Worm (Caenorhabditis elegans) whole organism, mixed stage, embryonic: Measurements from ENCODE around the gene smcr-8.

Experiments
- M03D4.4 ChIP-seq: sonication (generic microtip); optimal IDR thresholded peaks from 2 replicates; lab custom pipeline; 2017; ENCODE audit warnings: mild to moderate bottlenecking, missing genetic modification characterization, missing compliant biosample characterization
- bed-3 ChIP-seq: fragments of 200-800 bp; sonication (Bioruptor generic); optimal IDR thresholded peaks from 3 replicates; lab custom pipeline; 2018; ENCODE audit warnings: mild to moderate bottlenecking, missing genetic modification characterization, moderate library complexity, missing compliant biosample characterization
- blmp-1 ChIP-seq: fragments of 150-350 bp; optimal IDR thresholded peaks from 2 replicates; lab custom pipeline; 2014; ENCODE audit warnings: missing biosample characterization, missing genetic modification characterization
- ceh-43 ChIP-seq: fragments of 200-800 bp; sonication (Bioruptor generic); optimal IDR thresholded peaks from 2 replicates; lab custom pipeline; 2018; ENCODE audit warnings: mild to moderate bottlenecking, missing genetic modification characterization, moderate library complexity, missing compliant biosample characterization
- ceh-83 ChIP-seq: fragments of 200-800 bp; sonication (Bioruptor generic); optimal IDR thresholded peaks from 2 replicates; lab custom pipeline; 2018; ENCODE audit warnings: mild to moderate bottlenecking, missing genetic modification characterization, missing compliant biosample characterization
- ces-1 ChIP-seq: fragments of 150-350 bp; optimal IDR thresholded peaks from 2 replicates; lab custom pipeline; 2014; ENCODE audit warnings: missing biosample characterization, missing genetic modification reagents, missing genetic modification characterization
- cnd-1 ChIP-seq: fragments of 200-800 bp; sonication (Bioruptor generic); optimal IDR thresholded peaks from 2 replicates; lab custom pipeline; 2018; ENCODE audit warnings: mild to moderate bottlenecking, missing genetic modification characterization, missing compliant biosample characterization
- drap-1 ChIP-seq: fragments of 200-800 bp; sonication (Bioruptor generic); optimal IDR thresholded peaks from 3 replicates; lab custom pipeline; 2018; ENCODE audit warnings: mild to moderate bottlenecking, missing genetic modification characterization, missing compliant biosample characterization
- elt-1 ChIP-seq: sonication (generic microtip); optimal IDR thresholded peaks from 2 replicates; lab custom pipeline; 2017; ENCODE audit warnings: missing genetic modification characterization, mild to moderate bottlenecking, missing compliant biosample characterization, antibody characterized with exemption, moderate library complexity, borderline replicate concordance; ENCODE audit not compliant: insufficient read depth
- elt-3 ChIP-seq: fragments of 150-350 bp; optimal IDR thresholded peaks from 2 replicates; lab custom pipeline; 2014; ENCODE audit warnings: missing biosample characterization, missing genetic modification characterization
- hlh-1 ChIP-seq: fragments of 150-350 bp; optimal IDR thresholded peaks from 2 replicates; lab custom pipeline; 2014; ENCODE audit warnings: missing biosample characterization, missing genetic modification reagents, missing genetic modification characterization
- lin-13 ChIP-seq: fragments of 150-350 bp; optimal IDR thresholded peaks from 2 replicates; lab custom pipeline; 2014; ENCODE audit warnings: missing biosample characterization, missing genetic modification characterization
- lin-32 ChIP-seq: fragments of 200-800 bp; sonication (Bioruptor generic); optimal IDR thresholded peaks from 2 replicates; lab custom pipeline; 2018; ENCODE audit warnings: mild to moderate bottlenecking, missing genetic modification characterization, missing compliant biosample characterization
- lsy-2 ChIP-seq: fragments of 150-350 bp; optimal IDR thresholded peaks from 2 replicates; lab custom pipeline; 2014; ENCODE audit warnings: missing biosample characterization, missing genetic modification characterization
- mep-1 ChIP-seq: fragments of 150-350 bp; optimal IDR thresholded peaks from 2 replicates; lab custom pipeline; 2017; ENCODE audit warnings: missing biosample characterization, missing genetic modification reagents, missing genetic modification characterization, inconsistent platforms
- mls-2 ChIP-seq: sonication (generic microtip); optimal IDR thresholded peaks from 2 replicates; lab custom pipeline; 2016; ENCODE audit warnings: mild to moderate bottlenecking, missing genetic modification characterization, moderate library complexity, missing compliant biosample characterization
- nhr-12 ChIP-seq: fragments of 150-350 bp; optimal IDR thresholded peaks from 2 replicates; lab custom pipeline; 2014; ENCODE audit warnings: missing biosample characterization, missing genetic modification characterization
- nhr-237 ChIP-seq: fragments of 150-350 bp; optimal IDR thresholded peaks from 2 replicates; lab custom pipeline; 2014; ENCODE audit warnings: missing biosample characterization, missing genetic modification characterization
- nhr-28 ChIP-seq: fragments of 150-350 bp; optimal IDR thresholded peaks from 2 replicates; lab custom pipeline; 2014; ENCODE audit warnings: missing biosample characterization, missing genetic modification characterization
- nhr-76 ChIP-seq: sonication (generic microtip); optimal IDR thresholded peaks from 2 replicates; lab custom pipeline; 2017; ENCODE audit warnings: missing biosample characterization, missing genetic modification characterization
- pha-4 ChIP-seq: fragments of 150-350 bp; optimal IDR thresholded peaks from 2 replicates; lab custom pipeline; 2018; ENCODE audit warnings: missing biosample characterization, missing genetic modification reagents, missing genetic modification characterization
- sem-2 ChIP-seq: fragments of 200-800 bp; sonication (Bioruptor generic); optimal IDR thresholded peaks from 2 replicates; lab custom pipeline; 2018; ENCODE audit warnings: mild to moderate bottlenecking, missing genetic modification characterization, missing compliant biosample characterization
- sptf-1 ChIP-seq: sonication (generic microtip); optimal IDR thresholded peaks from 2 replicates; lab custom pipeline; 2017; ENCODE audit warnings: mild to moderate bottlenecking, missing genetic modification characterization, moderate library complexity, missing compliant biosample characterization
- tbx-8 ChIP-seq: fragments of 200-800 bp; sonication (Bioruptor generic); optimal IDR thresholded peaks from 2 replicates; lab custom pipeline; 2018; ENCODE audit warnings: mild to moderate bottlenecking, missing genetic modification characterization, moderate library complexity, missing compliant biosample characterization
- unc-120 ChIP-seq: sonication (generic microtip); optimal IDR thresholded peaks from 2 replicates; lab custom pipeline; 2017; ENCODE audit warnings: missing genetic modification characterization, missing compliant biosample characterization; ENCODE audit not compliant: poor library complexity, severe bottlenecking
- unc-39 ChIP-seq: fragments of 150-350 bp; optimal IDR thresholded peaks from 2 replicates; lab custom pipeline; 2014; ENCODE audit warnings: missing biosample characterization, missing genetic modification characterization
- unc-62 ChIP-seq: fragments of 150-350 bp; optimal IDR thresholded peaks from 2 replicates; lab custom pipeline; 2014; ENCODE audit warnings: missing biosample characterization, missing genetic modification reagents, missing genetic modification characterization
- zip-8 ChIP-seq: fragments of 150-350 bp; optimal IDR thresholded peaks from 2 replicates; lab custom pipeline; 2014; ENCODE audit warnings: missing biosample characterization, missing genetic modification characterization
- ztf-11 ChIP-seq: fragments of 150-350 bp; optimal IDR thresholded peaks from 2 replicates; lab custom pipeline; 2014; ENCODE audit warnings: missing biosample characterization, missing genetic modification characterization

Gene smcr-8

DNA sequence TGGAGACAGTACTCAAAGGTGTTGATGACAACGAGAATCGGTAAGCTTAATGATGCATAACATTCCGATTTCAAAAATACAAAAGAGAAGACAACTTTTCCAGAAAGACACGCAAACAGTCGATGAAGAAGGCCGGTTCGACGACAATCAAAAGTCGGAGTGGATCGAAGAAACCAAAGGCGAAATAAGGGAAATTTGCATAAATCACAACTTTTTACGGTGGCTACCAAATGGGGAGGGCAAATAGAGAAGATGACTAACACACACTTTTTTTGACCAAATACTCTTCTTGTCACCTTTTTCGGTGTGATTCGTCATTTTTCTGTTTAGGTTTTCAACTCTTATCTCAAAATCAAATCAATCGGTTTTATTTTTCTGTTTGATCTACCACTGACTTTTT lies 37.0 kb downstream of the smcr-8 start, which contains the start of gene C45G9.6:
Gene C45G9.6 (plus strand): TSS at position 301 of the 400 bp plus-strand sequence.
- no peak for TF ChIP-seq nhr-237
- TF ChIP-seq M03D4.4 (tag; lab: Kevin White, UChicago): no peak
- no peak for TF ChIP-seq ceh-83 (GFP tag; lab: Kevin White, UChicago)
- TF ChIP-seq bed-3 (GFP tag; lab: Kevin White, UChicago): no peak
- TF ChIP-seq nhr-76: no peak
- no peak for TF ChIP-seq tbx-8 (GFP tag; lab: Kevin White, UChicago)
- no peak for TF ChIP-seq lin-32 (GFP tag; lab: Kevin White, UChicago)
- TF ChIP-seq pha-4 (tag; lab: Kevin White, UChicago): no peak
- no peak for TF ChIP-seq unc-39 (tag; lab: Kevin White, UChicago)
- TF ChIP-seq ces-1: no peak
- TF ChIP-seq elt-1 (tag; lab: Kevin White, UChicago): no peak
- no peak for TF ChIP-seq cnd-1
- no peak for TF ChIP-seq blmp-1 (tag; lab: Kevin White, UChicago)
- TF ChIP-seq nhr-28: no peak
- TF ChIP-seq unc-62 (GFP tag; lab: Kevin White, UChicago): no peak
- no peak for TF ChIP-seq ceh-43
- TF ChIP-seq, all 35 proteins: peak for 0

DNA sequence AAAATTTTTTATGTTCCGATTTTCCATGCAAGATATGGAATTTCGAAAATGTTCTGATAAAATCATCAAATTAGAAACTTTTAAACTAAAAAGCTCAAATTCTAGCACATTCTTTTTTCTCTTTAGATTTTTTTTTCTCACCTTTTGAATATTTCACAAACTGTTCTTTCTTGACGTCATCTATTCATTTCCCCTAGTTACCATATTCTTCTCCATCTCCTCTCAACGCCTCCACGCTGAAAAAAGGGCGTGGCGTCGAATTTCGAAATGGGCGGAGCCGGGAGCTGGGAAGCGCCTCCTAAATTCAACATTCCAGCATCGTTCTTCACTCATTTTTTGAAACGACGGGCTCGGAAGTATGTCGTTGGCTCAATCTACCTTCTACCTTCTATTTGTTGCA lies 42.9 kb downstream of the smcr-8 start, which contains the start of gene nlp-43:
Gene nlp-43 (plus strand): TSS at position 301 of the 400 bp plus-strand sequence.
- TF ChIP-seq mls-2: no peak
- TF ChIP-seq elt-3 (tag; lab: Kevin White, UChicago): no peak
- TF ChIP-seq tbx-8 (GFP tag; lab: Kevin White, UChicago): no peak
- TF ChIP-seq ztf-11 (tag; lab: Kevin White, UChicago): no peak
- no peak for TF ChIP-seq mep-1
- TF ChIP-seq sem-2 (GFP tag; lab: Kevin White, UChicago): no peak

- no peak for TF ChIP-seq cnd-1
- no peak for TF ChIP-seq sptf-1
- no peak for TF ChIP-seq lin-32 (GFP tag; lab: Kevin White, UChicago)
- no peak for TF ChIP-seq ces-1
- no peak for TF ChIP-seq bed-3 (GFP tag; lab: Kevin White, UChicago)
These were observed 45.5 kb downstream of the smcr-8 start, which contains the start of gene C45G9.14 for ce11 chrIII:5044709-5045108. C45G9.14 (plus strand) TSS chrIII:5045009.

DNA sequence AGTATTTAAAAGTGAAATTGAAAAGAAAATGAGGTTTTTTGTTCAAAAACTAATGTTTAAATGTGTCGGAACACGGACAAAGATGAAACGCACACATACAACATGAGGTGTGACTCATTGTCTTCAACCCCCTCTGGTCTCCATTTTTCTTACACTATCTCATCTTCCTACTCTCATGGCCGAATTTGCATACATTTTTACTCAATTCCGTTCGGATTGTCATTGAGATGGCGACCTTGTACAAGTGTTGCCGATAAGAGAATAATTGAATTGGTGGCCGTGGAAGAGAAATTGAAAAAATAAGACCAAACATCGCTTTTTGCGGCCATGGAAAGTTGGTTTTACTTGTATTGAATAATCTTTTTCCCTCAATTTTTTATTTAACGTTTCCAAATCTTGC lies 48.0 kb downstream of the smcr-8 start, which contains the start of gene txbp-3:
Gene txbp-3 (minus strand): TSS at position 285 of the 400 bp plus-strand sequence.
- TF ChIP-seq drap-1 (GFP tag; lab: Kevin White, UChicago): no peak
- no peak for TF ChIP-seq nhr-76
- no peak for TF ChIP-seq nhr-12 (tag; lab: Kevin White, UChicago)
- TF ChIP-seq unc-39 (tag; lab: Kevin White, UChicago): no peak
- TF ChIP-seq unc-120: no peak
- TF ChIP-seq blmp-1 (tag; lab: Kevin White, UChicago): no peak
- no peak for TF ChIP-seq ztf-11 (tag; lab: Kevin White, UChicago)
- no peak for TF ChIP-seq lin-13
- TF ChIP-seq lsy-2: no peak
- TF ChIP-seq unc-62 (GFP tag; lab: Kevin White, UChicago): no peak
- peak; percentile 91 for TF ChIP-seq ces-1
- TF ChIP-seq elt-3 (tag; lab: Kevin White, UChicago): no peak
- TF ChIP-seq mep-1: peak; percentile 63
- TF ChIP-seq mls-2: no peak
- no peak for TF ChIP-seq hlh-1 (tag; lab: Kevin White, UChicago)
- TF ChIP-seq zip-8 (tag; lab: Kevin White, UChicago): no peak

DNA sequence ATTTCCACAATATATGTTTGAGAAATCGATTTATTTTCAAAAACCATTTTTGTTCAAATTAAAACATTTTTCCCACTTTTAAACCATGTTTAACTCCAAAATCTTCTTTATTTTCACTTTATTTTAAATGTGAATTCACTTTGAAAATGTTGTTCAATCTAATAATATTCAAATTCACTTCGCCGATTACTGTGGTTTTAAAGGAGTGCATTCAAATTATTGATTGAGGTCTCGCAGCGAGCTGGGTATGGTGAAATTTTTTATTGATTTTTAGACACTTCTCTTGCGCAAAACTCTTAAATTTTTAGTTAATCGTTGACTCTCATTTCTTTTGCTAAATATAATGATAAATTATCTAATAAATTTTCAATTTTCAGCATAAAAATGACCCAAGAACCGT lies 48.6 kb downstream of the smcr-8 start, which contains the start of gene C45G9.5:
Gene C45G9.5 (plus strand): TSS at position 378 of the 400 bp plus-strand sequence.
- no peak for TF ChIP-seq lin-13
- TF ChIP-seq sem-2 (GFP tag; lab: Kevin White, UChicago): no peak
- no peak for TF ChIP-seq nhr-28
- TF ChIP-seq, all 35 proteins: peak for 0
